Fruit fly (Drosophila melanogaster): ENCODE results near the gene BicD.

- TF ChIP-seq usp (GFP tag; optimal IDR thresholded peaks at IDR 0.05): no peak
- TF ChIP-seq pan (optimal IDR thresholded peaks at IDR 0.05): no peak
- no peak for TF ChIP-seq psq (optimal IDR thresholded peaks at IDR 0.05)
- no peak for TF ChIP-seq Dll (optimal IDR thresholded peaks at IDR 0.05)
Observed at dm6 chr2L:17472582-17473524, at the start of gene BicD.
